Fruit fly (Drosophila melanogaster): ENCODE results near the gene CG10194.

- TF ChIP-seq Crg-1 (GFP tag; optimal IDR thresholded peaks at IDR 0.05): no peak
- TF ChIP-seq kay (GFP tag; ENCODE audit: borderline replicate concordance): peak; percentile 41
- no peak for TF ChIP-seq bab1 (GFP tag; optimal IDR thresholded peaks at IDR 0.05)
Observed at dm6 chr2L:19473397-19474009, 16.4 kb downstream of the CG10194 start.
